Fruit fly (Drosophila melanogaster): ENCODE results near the gene Ugt36E1.

Gene Ugt36E1

DNA sequence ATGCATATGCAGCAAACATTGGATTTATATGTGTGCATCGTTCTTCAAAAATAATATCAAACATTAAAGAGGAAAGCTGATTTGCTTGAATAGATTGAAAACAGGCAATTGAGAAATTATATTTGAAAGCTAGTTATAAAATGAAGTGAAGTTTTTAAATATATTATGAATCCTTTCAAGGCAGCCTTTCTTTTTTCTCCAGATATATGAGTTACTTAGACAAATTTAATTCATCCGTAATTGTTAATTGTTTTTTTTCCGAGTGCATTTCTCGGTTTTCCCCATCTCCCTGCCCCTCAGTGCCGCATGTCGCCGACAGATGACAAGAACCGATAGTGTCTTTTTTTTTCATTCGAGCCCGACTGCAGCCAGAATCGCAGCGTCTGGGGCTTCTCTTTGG, 45.3 kb downstream of the Ugt36E1 start:
- no peak for TF ChIP-seq CTCF (optimal IDR thresholded peaks at IDR 0.05)
- no peak for TF ChIP-seq CG8478 (optimal IDR thresholded peaks at IDR 0.05)

DNA sequence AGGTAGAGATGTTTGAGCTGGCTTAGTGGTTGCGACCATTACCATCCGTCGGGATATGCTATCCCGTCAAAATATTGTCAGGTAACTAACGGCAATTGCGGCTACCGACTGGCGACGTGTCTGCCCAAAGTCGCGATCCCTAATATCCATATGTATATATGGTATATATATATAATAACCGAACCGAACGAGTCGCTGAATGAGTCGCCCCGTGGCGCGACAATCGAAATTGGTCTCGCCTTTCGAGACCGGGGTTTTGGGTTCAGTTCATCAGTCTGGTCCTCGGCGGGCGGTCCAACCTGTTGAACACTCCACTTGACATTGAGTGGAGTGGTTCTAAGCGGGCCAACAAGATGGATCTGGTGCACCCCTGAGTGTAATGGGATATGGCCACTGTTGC, 48.6 kb downstream of the Ugt36E1 start:
- TF ChIP-seq CG8478 (optimal IDR thresholded peaks at IDR 0.05), result no peak

DNA sequence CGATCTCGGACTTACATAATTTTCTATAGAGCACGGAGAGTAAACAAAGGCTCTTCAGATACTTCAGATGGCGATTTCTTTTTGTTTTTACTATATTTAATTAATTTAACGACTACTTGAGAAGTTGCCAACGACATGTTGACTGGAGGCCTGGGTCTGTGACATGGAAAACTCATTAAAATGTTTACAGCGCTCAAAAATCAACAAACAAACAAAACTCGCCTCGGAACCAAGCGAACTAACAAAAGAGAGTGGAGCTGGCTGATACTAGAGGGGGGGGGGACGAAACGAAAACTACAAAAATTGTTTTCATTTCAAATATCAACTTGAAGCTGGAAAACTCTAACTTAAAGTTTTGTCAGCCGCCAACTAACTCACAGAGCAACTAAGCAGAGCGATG, 51.9 kb downstream of the Ugt36E1 start:
- no peak for TF ChIP-seq CTCF (optimal IDR thresholded peaks at IDR 0.05)
- no peak for TF ChIP-seq CG8478 (optimal IDR thresholded peaks at IDR 0.05)
